Worm (Caenorhabditis elegans) whole organism, L4 larva: ENCODE data around the gene F22B8.7.

Experiments used
- T20F7.1 ChIP-seq: fragments of 200-800 bp; sonication (Bioruptor generic); optimal IDR thresholded peaks from 2 replicates; lab custom pipeline; 2018; ENCODE audit warnings: mild to moderate bottlenecking, missing genetic modification characterization, missing compliant biosample characterization
- T26A8.4 ChIP-seq: fragments of 200-800 bp; sonication (Bioruptor generic); IDR thresholded peaks from 2 replicates; pipeline ENCODE4 v1.3.6; 2022; ENCODE audit warnings: missing genetic modification characterization, missing compliant biosample characterization
- Y48G9A.11 ChIP-seq: fragments of 200-800 bp; sonication (Bioruptor generic); IDR thresholded peaks from 2 replicates; pipeline ENCODE4 v1.3.6; 2022; ENCODE audit warnings: missing genetic modification reagents, missing genetic modification characterization, missing compliant biosample characterization
- Y5F2A.4 ChIP-seq: fragments of 200-800 bp; sonication (Bioruptor generic); optimal IDR thresholded peaks from 2 replicates; lab custom pipeline; 2018; ENCODE audit warnings: mild to moderate bottlenecking, missing genetic modification characterization, missing compliant biosample characterization
- Y75B8A.6 ChIP-seq: fragments of 200-800 bp; sonication (Bioruptor generic); IDR thresholded peaks from 2 replicates; pipeline ENCODE4 v1.3.6; 2022; ENCODE audit warnings: missing genetic modification reagents, missing genetic modification characterization, missing compliant biosample characterization
- ZK337.2 ChIP-seq: fragments of 200-800 bp; sonication (Bioruptor generic); IDR thresholded peaks from 2 replicates; pipeline ENCODE4 v1.3.6; 2022; ENCODE audit warnings: missing genetic modification reagents, missing genetic modification characterization, missing compliant biosample characterization
- aha-1 ChIP-seq: fragments of 150-350 bp; peaks from one replicate; lab custom pipeline; 2014; ENCODE audit warnings: missing biosample characterization, missing genetic modification characterization
- ceh-20 ChIP-seq: fragments of 200-800 bp; sonication (Bioruptor generic); IDR thresholded peaks from 2 replicates; pipeline ENCODE4 v1.3.6; 2022; ENCODE audit warnings: missing genetic modification reagents, missing genetic modification characterization, missing compliant biosample characterization
- ceh-32 ChIP-seq: sonication (generic microtip); optimal IDR thresholded peaks from 2 replicates; lab custom pipeline; 2016; ENCODE audit warnings: mild to moderate bottlenecking, missing genetic modification characterization, missing compliant biosample characterization; ENCODE audit not compliant: poor library complexity
- ceh-44 ChIP-seq: fragments of 200-800 bp; sonication (Bioruptor generic); IDR thresholded peaks from 2 replicates; pipeline ENCODE4 v1.3.6; 2022; ENCODE audit warnings: missing genetic modification reagents, missing genetic modification characterization, missing compliant biosample characterization
- ceh-82 ChIP-seq: sonication (generic microtip); optimal IDR thresholded peaks from 2 replicates; lab custom pipeline; 2017; ENCODE audit warnings: missing biosample characterization, missing genetic modification characterization
- cey-2 ChIP-seq: sonication (generic microtip); optimal IDR thresholded peaks from 3 replicates; lab custom pipeline; 2017; ENCODE audit warnings: missing genetic modification characterization, mild to moderate bottlenecking, missing compliant biosample characterization, antibody characterized with exemption, borderline replicate concordance; ENCODE audit not compliant: insufficient read depth
- ctbp-1 ChIP-seq: fragments of 200-800 bp; sonication (Bioruptor generic); IDR thresholded peaks from 2 replicates; pipeline ENCODE4 v1.3.6; 2022; ENCODE audit warnings: missing genetic modification reagents, missing genetic modification characterization, missing compliant biosample characterization
- daf-16 ChIP-seq, 3 experiments: sonication (generic microtip); optimal IDR thresholded peaks; 2 replicates each; lab custom pipeline; 2016 to 2017; ENCODE audit warnings: missing genetic modification characterization in 3 of 3, missing genetic modification reagents in 3 of 3, mild to moderate bottlenecking in 2 of 3, missing compliant biosample characterization in 2 of 3, missing biosample characterization in 1 of 3, moderate library complexity in 1 of 3
- dmd-6 ChIP-seq: fragments of 200-800 bp; sonication (Bioruptor generic); IDR thresholded peaks from 2 replicates; pipeline ENCODE4 v1.3.6; 2022; ENCODE audit warnings: missing genetic modification reagents, missing genetic modification characterization, missing compliant biosample characterization
- duxl-1 ChIP-seq: sonication (generic microtip); optimal IDR thresholded peaks from 2 replicates; lab custom pipeline; 2016; ENCODE audit warnings: mild to moderate bottlenecking, missing genetic modification characterization, moderate library complexity, missing compliant biosample characterization; ENCODE audit not compliant: poor library complexity
- dve-1 ChIP-seq: sonication (generic microtip); optimal IDR thresholded peaks from 2 replicates; lab custom pipeline; 2017; ENCODE audit warnings: antibody characterized with exemption, mild to moderate bottlenecking, missing genetic modification characterization, missing compliant biosample characterization; ENCODE audit not compliant: insufficient read depth
- egl-27 ChIP-seq: sonication (generic microtip); optimal IDR thresholded peaks from 3 replicates; lab custom pipeline; 2017; ENCODE audit warnings: missing biosample characterization, missing genetic modification reagents, missing genetic modification characterization
- egl-43 ChIP-seq: fragments of 200-800 bp; sonication (Bioruptor generic); IDR thresholded peaks from 2 replicates; pipeline ENCODE4 v1.3.6; 2022; ENCODE audit warnings: missing genetic modification reagents, missing genetic modification characterization, missing compliant biosample characterization
- hif-1 ChIP-seq, 2 experiments: sonication (generic microtip); optimal IDR thresholded peaks; 2 replicates each; lab custom pipeline; 2016 to 2017; ENCODE audit warnings: missing compliant biosample characterization in 2 of 2, missing genetic modification characterization in 2 of 2, missing genetic modification reagents in 2 of 2, missing genotype in 2 of 2, mild to moderate bottlenecking in 1 of 2
- hlh-11 ChIP-seq: fragments of 200-800 bp; sonication (Bioruptor generic); optimal IDR thresholded peaks from 2 replicates; lab custom pipeline; 2018; ENCODE audit warnings: mild to moderate bottlenecking, missing genetic modification characterization, missing compliant biosample characterization
- hlh-30 ChIP-seq: sonication (generic microtip); optimal IDR thresholded peaks from 2 replicates; lab custom pipeline; 2017; ENCODE audit warnings: antibody characterized with exemption, mild to moderate bottlenecking, missing genetic modification characterization, missing compliant biosample characterization; ENCODE audit not compliant: insufficient read depth
- jun-1 ChIP-seq: fragments of 150-350 bp; optimal IDR thresholded peaks from 2 replicates; lab custom pipeline; 2014; ENCODE audit warnings: missing biosample characterization, missing genetic modification reagents, missing genetic modification characterization
- lim-7 ChIP-seq: fragments of 200-800 bp; sonication (Bioruptor generic); IDR thresholded peaks from 2 replicates; pipeline ENCODE4 v1.3.6; 2022; ENCODE audit warnings: missing genetic modification characterization, missing compliant biosample characterization
- mep-1 ChIP-seq: fragments of 150-350 bp; sonication (generic microtip); optimal IDR thresholded peaks from 3 replicates; lab custom pipeline; 2014; ENCODE audit warnings: missing biosample characterization, missing genetic modification characterization
- nhr-28 ChIP-seq: fragments of 150-350 bp; optimal IDR thresholded peaks from 2 replicates; lab custom pipeline; 2014; ENCODE audit warnings: missing biosample characterization, missing genetic modification characterization
- nhr-48 ChIP-seq: sonication (generic microtip); optimal IDR thresholded peaks from 2 replicates; lab custom pipeline; 2016; ENCODE audit warnings: mild to moderate bottlenecking, missing genetic modification characterization, missing compliant biosample characterization
- pqm-1 ChIP-seq: sonication (generic microtip); optimal IDR thresholded peaks from 2 replicates; lab custom pipeline; 2017; ENCODE audit warnings: missing biosample characterization, missing genetic modification characterization
- sdz-12 ChIP-seq: fragments of 200-800 bp; sonication (Bioruptor generic); optimal IDR thresholded peaks from 2 replicates; lab custom pipeline; 2018; ENCODE audit warnings: mild to moderate bottlenecking, missing genetic modification characterization, missing compliant biosample characterization
- set-16 ChIP-seq: fragments of 200-800 bp; sonication (Bioruptor generic); IDR thresholded peaks from 2 replicates; pipeline ENCODE4 v1.3.6; 2022; ENCODE audit warnings: missing genetic modification reagents, missing genetic modification characterization, missing compliant biosample characterization
- snpc-1.2 ChIP-seq: fragments of 200-800 bp; sonication (Bioruptor generic); IDR thresholded peaks from 2 replicates; pipeline ENCODE4 v1.3.6; 2022; ENCODE audit warnings: missing genetic modification reagents, missing genetic modification characterization, missing compliant biosample characterization
- tag-97 ChIP-seq: fragments of 200-800 bp; sonication (Bioruptor generic); IDR thresholded peaks from 2 replicates; pipeline ENCODE4 v1.3.6; 2022; ENCODE audit warnings: missing genetic modification characterization, missing compliant biosample characterization
- unc-62 ChIP-seq, 3 experiments: fragments of 150-350 bp in 1 of 3; sonication (generic microtip); optimal IDR thresholded peaks in 2 of 3; peaks in 1 of 3; 1 replicate in 1 of 3; 2 replicates in 2 of 3; lab custom pipeline; 2014 to 2017; ENCODE audit warnings: missing biosample characterization in 3 of 3, missing genetic modification characterization in 3 of 3, missing genetic modification reagents in 3 of 3, missing genotype in 1 of 3
- ztf-11 ChIP-seq: fragments of 150-350 bp; optimal IDR thresholded peaks from 2 replicates; lab custom pipeline; 2014; ENCODE audit warnings: missing biosample characterization, missing genetic modification characterization

The F22B8.7 gene

DNA sequence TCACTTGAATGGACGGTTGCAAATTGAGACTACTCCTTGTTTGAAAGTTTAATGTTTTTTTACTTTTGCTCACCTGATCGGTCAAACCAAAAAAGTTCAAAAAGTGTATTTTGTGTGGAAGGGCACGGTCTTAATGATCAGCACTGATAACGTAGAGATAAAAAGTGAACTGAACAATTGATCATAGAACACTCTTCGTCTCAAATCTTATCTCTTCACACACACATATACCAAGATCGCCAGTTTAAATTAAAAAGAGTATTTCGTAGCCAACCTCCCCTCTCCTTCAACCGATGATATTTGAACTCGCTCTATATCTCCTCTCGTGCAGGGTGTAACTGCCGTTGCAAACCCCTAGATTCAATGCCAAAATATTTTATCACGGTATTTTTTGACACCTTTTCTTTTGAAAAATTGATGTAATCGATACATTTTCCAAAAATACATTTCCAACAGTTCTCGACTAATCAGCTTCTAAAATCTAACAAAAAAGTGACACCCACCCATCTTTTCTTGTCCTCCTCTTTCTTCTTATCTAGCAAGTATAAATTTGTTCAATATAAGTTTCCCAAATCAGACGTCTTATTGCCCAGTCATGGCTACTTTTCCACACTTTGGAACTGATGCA, 5.8 kb downstream of the F22B8.7 start, which contains the start of gene cth-1:
Gene cth-1, plus strand, starts transcription at position 578 of the 628 bp plus-strand sequence.
- peak; percentile 97 for TF ChIP-seq nhr-28
- TF ChIP-seq egl-43 (GFP tag; lab: Robert Waterston, UW): no peak
- no peak for TF ChIP-seq tag-97
- peak; percentile 27 for TF ChIP-seq hlh-11 (tag; lab: Kevin White, UChicago)
- no peak for TF ChIP-seq snpc-1.2 (GFP tag; lab: Robert Waterston, UW)
- TF ChIP-seq dve-1 (tag; lab: Kevin White, UChicago): peak; percentile 66
- TF ChIP-seq unc-62 (GFP tag; optimal IDR thresholded peaks at IDR 0.05 in 1 of 2; lab: Kevin White, UChicago): peak in 1 of 2 experiments; percentile 27
- no peak for TF ChIP-seq unc-62 (tag; optimal IDR thresholded peaks at IDR 0.05; lab: Kevin White, UChicago)
- TF ChIP-seq hlh-30 (tag; lab: Kevin White, UChicago): peak; percentile 32
- peak; percentile 64 for TF ChIP-seq pqm-1 (tag; lab: Kevin White, UChicago)
- TF ChIP-seq dmd-6 (GFP tag; lab: Robert Waterston, UW): peak; percentile 69
- TF ChIP-seq nhr-48 (tag; lab: Kevin White, UChicago): peak; percentile 74
- no peak for TF ChIP-seq daf-16 (GFP tag; optimal IDR thresholded peaks at IDR 0.05; lab: Kevin White, UChicago)
- TF ChIP-seq daf-16 (tag; optimal IDR thresholded peaks at IDR 0.05; lab: Kevin White, UChicago): peak; percentile 50
- peak; percentile 63 for TF ChIP-seq aha-1 (tag; lab: Kevin White, UChicago)

DNA sequence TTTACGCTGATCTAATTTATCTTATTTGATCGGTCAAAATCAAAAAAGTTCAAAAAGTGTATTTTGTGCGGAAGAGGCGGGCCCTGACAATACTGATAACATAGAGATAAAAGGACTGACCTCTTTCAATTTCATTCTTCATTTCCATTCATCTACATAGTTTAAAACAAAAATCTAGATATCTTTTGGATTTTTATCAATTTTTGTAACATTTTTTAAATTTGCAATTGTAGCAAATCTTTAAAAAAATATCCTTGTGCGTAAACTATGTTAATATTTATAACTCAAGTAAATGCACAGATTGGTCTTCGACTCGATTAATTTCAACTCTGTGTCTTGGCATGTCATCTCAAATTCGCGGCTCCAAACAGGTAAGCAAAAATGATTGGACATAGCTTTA, 9.2 kb downstream of the F22B8.7 start, which contains the start of gene argk-1:
Gene argk-1, plus strand, starts transcription at position 301 of the 400 bp plus-strand sequence.
- no peak for TF ChIP-seq egl-27
- TF ChIP-seq cey-2: no peak
- no peak for TF ChIP-seq Y75B8A.6
- no peak for TF ChIP-seq duxl-1 (tag; lab: Kevin White, UChicago)
- TF ChIP-seq, all 104 proteins: peak for 0

DNA sequence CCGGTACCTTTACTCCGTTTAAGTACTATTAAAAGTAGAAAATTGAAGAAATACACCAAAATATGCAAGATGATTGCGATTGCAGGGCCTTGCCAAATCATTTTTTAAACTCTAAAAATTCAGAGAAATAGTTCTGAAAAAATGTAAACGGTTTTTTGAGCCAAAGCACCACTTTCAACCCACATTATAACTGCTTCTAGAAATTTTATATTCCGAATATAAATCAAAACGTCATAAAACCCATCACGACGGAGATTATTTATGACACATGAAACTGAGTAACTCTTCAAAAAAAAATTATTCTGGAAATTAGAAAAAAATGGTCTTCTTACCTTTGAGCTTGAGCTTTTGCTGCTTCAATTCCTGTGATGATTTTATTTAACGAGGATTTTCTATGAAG, 19.9 kb downstream of the F22B8.7 start, which contains the start of gene srxa-16:
Gene srxa-16, minus strand, starts transcription at position 101 of the 400 bp plus-strand sequence.
- no peak for TF ChIP-seq ztf-11 (tag; lab: Kevin White, UChicago)
- no peak for TF ChIP-seq ceh-32 (tag; lab: Kevin White, UChicago)
- no peak for TF ChIP-seq ZK337.2 (GFP tag; lab: Robert Waterston, UW)
- TF ChIP-seq jun-1 (tag; lab: Kevin White, UChicago): no peak
- no peak for TF ChIP-seq hif-1 (tag; optimal IDR thresholded peaks at IDR 0.05; lab: Kevin White, UChicago)
- TF ChIP-seq sdz-12: no peak
- no peak for TF ChIP-seq mep-1 (tag; lab: Kevin White, UChicago)
- no peak for TF ChIP-seq ctbp-1 (GFP tag; lab: Robert Waterston, UW)
- no peak for TF ChIP-seq T26A8.4 (GFP tag; lab: Robert Waterston, UW)
- TF ChIP-seq set-16 (GFP tag; lab: Robert Waterston, UW): no peak
- no peak for TF ChIP-seq Y48G9A.11 (GFP tag; lab: Robert Waterston, UW)
- TF ChIP-seq cey-2: no peak
- TF ChIP-seq ceh-82 (tag; lab: Kevin White, UChicago): no peak
- no peak for TF ChIP-seq lim-7 (GFP tag; lab: Robert Waterston, UW)
- no peak for TF ChIP-seq Y5F2A.4
- TF ChIP-seq T20F7.1 (GFP tag; lab: Kevin White, UChicago): no peak
- no peak for TF ChIP-seq ceh-20 (GFP tag; lab: Robert Waterston, UW)
- no peak for TF ChIP-seq egl-27
- no peak for TF ChIP-seq ceh-44 (GFP tag; lab: Robert Waterston, UW)
- no peak for TF ChIP-seq unc-62 (GFP tag; optimal IDR thresholded peaks at IDR 0.05 in 1 of 2; lab: Kevin White, UChicago)
- no peak for TF ChIP-seq unc-62 (tag; optimal IDR thresholded peaks at IDR 0.05; lab: Kevin White, UChicago)
